Worm (Caenorhabditis elegans) whole organism, early embryonic: Measurements from ENCODE around the gene skr-19.

Source experiments
- B0310.2 ChIP-seq: sonication (generic microtip); optimal IDR thresholded peaks from 2 replicates; lab custom pipeline; 2016; ENCODE audit warnings: mild to moderate bottlenecking, missing genetic modification characterization, missing compliant biosample characterization
- F13C5.2 ChIP-seq: sonication (generic microtip); optimal IDR thresholded peaks from 2 replicates; lab custom pipeline; 2017; ENCODE audit warnings: mild to moderate bottlenecking, missing genetic modification characterization, inconsistent platforms, missing compliant biosample characterization
- aly-1 ChIP-seq: sonication (generic microtip); optimal IDR thresholded peaks from 2 replicates; lab custom pipeline; 2016; ENCODE audit warnings: missing genetic modification characterization, missing compliant biosample characterization
- ama-1 ChIP-seq: fragments of 150-350 bp; optimal IDR thresholded peaks from 2 replicates; lab custom pipeline; 2014
- ceh-13 ChIP-seq: fragments of 200-800 bp; sonication (Bioruptor generic); optimal IDR thresholded peaks from 2 replicates; lab custom pipeline; 2018; ENCODE audit warnings: mild to moderate bottlenecking, missing genetic modification characterization, missing compliant biosample characterization
- ceh-36 ChIP-seq: sonication (generic microtip); optimal IDR thresholded peaks from 2 replicates; lab custom pipeline; 2016; ENCODE audit warnings: missing genetic modification characterization, inconsistent platforms, missing compliant biosample characterization
- ets-7 ChIP-seq: sonication (generic microtip); optimal IDR thresholded peaks from 2 replicates; lab custom pipeline; 2016; ENCODE audit warnings: missing genotype, missing genetic modification characterization, missing compliant biosample characterization
- flt-1 ChIP-seq: fragments of 200-800 bp; sonication (Bioruptor generic); IDR thresholded peaks from 2 replicates; pipeline ENCODE4 v1.3.6; 2022; ENCODE audit warnings: missing genetic modification characterization, missing compliant biosample characterization
- hmbx-1 ChIP-seq: sonication (generic microtip); optimal IDR thresholded peaks from 2 replicates; lab custom pipeline; 2016; ENCODE audit warnings: mild to moderate bottlenecking, missing genetic modification characterization, missing compliant biosample characterization
- hmg-4 ChIP-seq: fragments of 200-800 bp; sonication (Bioruptor generic); optimal IDR thresholded peaks from 2 replicates; lab custom pipeline; 2018; ENCODE audit warnings: mild to moderate bottlenecking, missing genetic modification characterization, missing compliant biosample characterization
- hnd-1 ChIP-seq: sonication (generic microtip); optimal IDR thresholded peaks from 2 replicates; lab custom pipeline; 2016; ENCODE audit warnings: missing genetic modification characterization, missing compliant biosample characterization
- pes-1 ChIP-seq: fragments of 200-800 bp; sonication (Bioruptor generic); IDR thresholded peaks from 2 replicates; pipeline ENCODE4 v1.3.6; 2022; ENCODE audit warnings: missing genetic modification reagents, missing genetic modification characterization, missing compliant biosample characterization
- scrt-1 ChIP-seq: fragments of 200-800 bp; sonication (Bioruptor generic); IDR thresholded peaks from 2 replicates; pipeline ENCODE4 v1.3.6; 2022; ENCODE audit warnings: missing genetic modification characterization, missing compliant biosample characterization
- sea-1 ChIP-seq: fragments of 200-800 bp; sonication (Bioruptor generic); conservative IDR thresholded peaks from 2 replicates; pipeline ENCODE4 v1.3.6; 2022; ENCODE audit warnings: missing genetic modification characterization, missing compliant biosample characterization
- tbx-11 ChIP-seq: fragments of 200-800 bp; sonication (Bioruptor generic); IDR thresholded peaks from 2 replicates; pipeline ENCODE4 v1.3.6; 2022; ENCODE audit warnings: missing genetic modification characterization, missing compliant biosample characterization
- tbx-37 ChIP-seq: fragments of 200-800 bp; sonication (Bioruptor generic); conservative IDR thresholded peaks from 2 replicates; pipeline ENCODE4 v1.3.6; 2022; ENCODE audit warnings: missing genetic modification reagents, missing genetic modification characterization, missing compliant biosample characterization
- tra-4 ChIP-seq: sonication (generic microtip); optimal IDR thresholded peaks from 2 replicates; lab custom pipeline; 2017; ENCODE audit warnings: missing genetic modification characterization, missing compliant biosample characterization

skr-19 gene

ce11 chrX:13245090-13245489 is 20.6 kb upstream of the skr-19 start, which contains the start of gene hpl-1:
Gene hpl-1 (plus strand): TSS chrX:13245390.
- TF ChIP-seq hnd-1 (tag; lab: Kevin White, UChicago), result no peak

- TF ChIP-seq aly-1 (tag; lab: Kevin White, UChicago) (no peak), ets-7 (tag; lab: Kevin White, UChicago) (no peak), sea-1 (no peak), flt-1 (GFP tag; lab: Robert Waterston, UW) (no peak), scrt-1 (no peak)
These were observed 17.7 kb upstream of the skr-19 start, which contains the start of gene K08H2.5 for ce11 chrX:13242231-13242630. Gene K08H2.5 (minus strand): TSS chrX:13242331.

- no peak for TF ChIP-seq tbx-37 (GFP tag; lab: Robert Waterston, UW)
- no peak for TF ChIP-seq ceh-13 (GFP tag; lab: Kevin White, UChicago)
- no peak for TF ChIP-seq scrt-1
- TF ChIP-seq ets-7 (tag; lab: Kevin White, UChicago), result no peak
- TF ChIP-seq tra-4 (tag; lab: Kevin White, UChicago), result no peak
- no peak for TF ChIP-seq ama-1 (lab: Kevin White, UChicago)
- no peak for TF ChIP-seq pes-1 (GFP tag; lab: Robert Waterston, UW)
- no peak for TF ChIP-seq sea-1
- no peak for TF ChIP-seq B0310.2 (tag; lab: Kevin White, UChicago)
- no peak for TF ChIP-seq F13C5.2 (tag; lab: Kevin White, UChicago)
- no peak for TF ChIP-seq ceh-36 (tag; lab: Kevin White, UChicago)
- no peak for TF ChIP-seq flt-1 (GFP tag; lab: Robert Waterston, UW)
- TF ChIP-seq hnd-1 (tag; lab: Kevin White, UChicago), result no peak
- TF ChIP-seq hmg-4 (GFP tag; lab: Kevin White, UChicago), result no peak
- no peak for TF ChIP-seq hmbx-1 (tag; lab: Kevin White, UChicago)
- TF ChIP-seq tbx-11 (GFP tag; lab: Robert Waterston, UW), result no peak
- TF ChIP-seq aly-1 (tag; lab: Kevin White, UChicago), result no peak
These were observed 13.7 kb upstream of the skr-19 start, which contains the start of gene K08H2.4 for ce11 chrX:13238197-13238596. Gene K08H2.4 (plus strand): TSS chrX:13238497.

- TF ChIP-seq B0310.2 (tag; lab: Kevin White, UChicago) (no peak), flt-1 (GFP tag; lab: Robert Waterston, UW) (no peak), sea-1 (no peak), ets-7 (tag; lab: Kevin White, UChicago) (no peak), F13C5.2 (tag; lab: Kevin White, UChicago) (no peak), tbx-37 (GFP tag; lab: Robert Waterston, UW) (no peak), hnd-1 (tag; lab: Kevin White, UChicago) (no peak), pes-1 (GFP tag; lab: Robert Waterston, UW) (no peak)
These were observed 12.6 kb upstream of the skr-19 start, which contains the start of gene K08H2.3 for ce11 chrX:13237102-13237501. Gene K08H2.3 (plus strand): TSS chrX:13237402.

- TF ChIP-seq ceh-13 (GFP tag; lab: Kevin White, UChicago), result no peak
- no peak for TF ChIP-seq tbx-37 (GFP tag; lab: Robert Waterston, UW)
- TF ChIP-seq ama-1 (lab: Kevin White, UChicago), result no peak
- no peak for TF ChIP-seq ceh-36 (tag; lab: Kevin White, UChicago)
- TF ChIP-seq tbx-11 (GFP tag; lab: Robert Waterston, UW), result no peak
- no peak for TF ChIP-seq hnd-1 (tag; lab: Kevin White, UChicago)
- no peak for TF ChIP-seq aly-1 (tag; lab: Kevin White, UChicago)
- TF ChIP-seq flt-1 (GFP tag; lab: Robert Waterston, UW), result no peak
These were observed 10.4 kb upstream of the skr-19 start, which contains the start of gene K08H2.2 for ce11 chrX:13234879-13235278. Gene K08H2.2 (minus strand): TSS chrX:13234979.

- TF ChIP-seq flt-1 (GFP tag; lab: Robert Waterston, UW) (no peak), F13C5.2 (tag; lab: Kevin White, UChicago) (no peak), aly-1 (tag; lab: Kevin White, UChicago) (no peak), hmbx-1 (tag; lab: Kevin White, UChicago) (no peak), hnd-1 (tag; lab: Kevin White, UChicago) (no peak), scrt-1 (no peak), ceh-13 (GFP tag; lab: Kevin White, UChicago) (no peak), pes-1 (GFP tag; lab: Robert Waterston, UW) (no peak)
These were observed 7.8 kb upstream of the skr-19 start, which contains the start of gene bgnt-1.5 for ce11 chrX:13232259-13232658. Gene bgnt-1.5 (minus strand): TSS chrX:13232359.

ce11 chrX:13227778-13228177 is 3.3 kb upstream of the skr-19 start:
- no peak for TF ChIP-seq ceh-36 (tag; lab: Kevin White, UChicago)
- TF ChIP-seq hnd-1 (tag; lab: Kevin White, UChicago), result no peak
- no peak for TF ChIP-seq pes-1 (GFP tag; lab: Robert Waterston, UW)
- no peak for TF ChIP-seq hmbx-1 (tag; lab: Kevin White, UChicago)
- TF ChIP-seq sea-1, result no peak
- no peak for TF ChIP-seq tbx-11 (GFP tag; lab: Robert Waterston, UW)
- TF ChIP-seq ceh-13 (GFP tag; lab: Kevin White, UChicago), result no peak
- TF ChIP-seq tra-4 (tag; lab: Kevin White, UChicago), result no peak
- no peak for TF ChIP-seq hmg-4 (GFP tag; lab: Kevin White, UChicago)
- no peak for TF ChIP-seq B0310.2 (tag; lab: Kevin White, UChicago)

- no peak for TF ChIP-seq ceh-36 (tag; lab: Kevin White, UChicago)
- 0 out of 2 replicates have a peak, but pooled peaks have one; percentile 27 for TF ChIP-seq sea-1
- no peak for TF ChIP-seq tbx-37 (GFP tag; lab: Robert Waterston, UW)
- no peak for TF ChIP-seq ama-1 (lab: Kevin White, UChicago)
- TF ChIP-seq scrt-1, result no peak
- no peak for TF ChIP-seq B0310.2 (tag; lab: Kevin White, UChicago)
- no peak for TF ChIP-seq hmg-4 (GFP tag; lab: Kevin White, UChicago)
- no peak for TF ChIP-seq pes-1 (GFP tag; lab: Robert Waterston, UW)
- TF ChIP-seq ets-7 (tag; lab: Kevin White, UChicago), result no peak
- TF ChIP-seq aly-1 (tag; lab: Kevin White, UChicago), result peak; percentile 28
- TF ChIP-seq tbx-11 (GFP tag; lab: Robert Waterston, UW), result no peak
- TF ChIP-seq hmbx-1 (tag; lab: Kevin White, UChicago), result no peak
- no peak for TF ChIP-seq hnd-1 (tag; lab: Kevin White, UChicago)
- no peak for TF ChIP-seq F13C5.2 (tag; lab: Kevin White, UChicago)
- TF ChIP-seq ceh-13 (GFP tag; lab: Kevin White, UChicago), result no peak
- TF ChIP-seq flt-1 (GFP tag; lab: Robert Waterston, UW), result no peak
- no peak for TF ChIP-seq tra-4 (tag; lab: Kevin White, UChicago)
These were observed 2.1 kb upstream of the skr-19 start, which contains the start of gene skr-21 for ce11 chrX:13226614-13227096. Gene skr-21 (minus strand): TSS chrX:13226664.
